Fruit fly (Drosophila melanogaster): ENCODE measurements around the gene CG15429.

dm6 chr2L:4378380-4378779 lies 25.6 kb downstream of the CG15429 start:
- no peak for TF ChIP-seq psq (optimal IDR thresholded peaks at IDR 0.05)
- TF ChIP-seq pan (optimal IDR thresholded peaks at IDR 0.05), result no peak
- no peak for TF ChIP-seq usp (GFP tag; optimal IDR thresholded peaks at IDR 0.05)
- TF ChIP-seq CG8478 (optimal IDR thresholded peaks at IDR 0.05), result no peak
- TF ChIP-seq Dll (optimal IDR thresholded peaks at IDR 0.05), result no peak
